Worm (Caenorhabditis elegans) whole organism, young adult: ENCODE measurements around the gene acc-3.

ENCODE experiments used
- B0261.1 ChIP-seq: sonication (generic microtip); optimal IDR thresholded peaks from 2 replicates; lab custom pipeline; 2016; ENCODE audit warnings: mild to moderate bottlenecking, missing genetic modification characterization, moderate library complexity, missing compliant biosample characterization
- B0336.3 ChIP-seq: fragments of 200-800 bp; sonication (Bioruptor generic); IDR thresholded peaks from 2 replicates; pipeline ENCODE4 v1.3.6; 2022; ENCODE audit warnings: missing genetic modification characterization, missing compliant biosample characterization
- C17E4.6 ChIP-seq: fragments of 200-800 bp; sonication (Bioruptor generic); IDR thresholded peaks from 2 replicates; pipeline ENCODE4 v1.3.6; 2022; ENCODE audit warnings: missing genetic modification reagents, missing genetic modification characterization, missing compliant biosample characterization
- F22D6.2 ChIP-seq: sonication (generic microtip); optimal IDR thresholded peaks from 2 replicates; lab custom pipeline; 2016; ENCODE audit warnings: mild to moderate bottlenecking, missing genetic modification characterization, missing compliant biosample characterization
- F39B2.1 ChIP-seq: fragments of 200-800 bp; sonication (Bioruptor generic); IDR thresholded peaks from 2 replicates; pipeline ENCODE4 v1.3.6; 2022; ENCODE audit warnings: missing genetic modification reagents, missing genetic modification characterization, missing compliant biosample characterization
- F52B5.7 ChIP-seq: sonication (generic microtip); optimal IDR thresholded peaks from 2 replicates; lab custom pipeline; 2016; ENCODE audit warnings: mild to moderate bottlenecking, missing genetic modification characterization, missing compliant biosample characterization
- K11D2.4 ChIP-seq: fragments of 200-800 bp; sonication (Bioruptor generic); IDR thresholded peaks from 2 replicates; pipeline ENCODE4 v1.3.6; 2022; ENCODE audit warnings: missing genetic modification reagents, missing genetic modification characterization, missing compliant biosample characterization
- Y53F4B.3 ChIP-seq: fragments of 200-800 bp; sonication (Bioruptor generic); IDR thresholded peaks from 2 replicates; pipeline ENCODE4 v1.3.6; 2022; ENCODE audit warnings: missing genetic modification reagents, missing genetic modification characterization, missing compliant biosample characterization
- akir-1 ChIP-seq: fragments of 200-800 bp; sonication (Bioruptor generic); optimal IDR thresholded peaks from 2 replicates; lab custom pipeline; 2018; ENCODE audit warnings: mild to moderate bottlenecking, missing genetic modification characterization, moderate library complexity, missing compliant biosample characterization
- ama-1 ChIP-seq, 3 experiments: fragments of 150-350 bp in 1 of 3; sonication (generic microtip) in 2 of 3; optimal IDR thresholded peaks; 2 replicates each; lab custom pipeline; 2014 to 2018; ENCODE audit warnings: missing biosample characterization in 2 of 3, missing genetic modification characterization in 2 of 3, missing genetic modification reagents in 2 of 3
- atf-7 ChIP-seq: sonication (generic microtip); optimal IDR thresholded peaks from 2 replicates; lab custom pipeline; 2017; ENCODE audit warnings: mild to moderate bottlenecking, missing genetic modification characterization, missing compliant biosample characterization
- attf-5 ChIP-seq: fragments of 200-800 bp; sonication (Bioruptor generic); optimal IDR thresholded peaks from 2 replicates; lab custom pipeline; 2018; ENCODE audit warnings: mild to moderate bottlenecking, missing genetic modification characterization, missing compliant biosample characterization
- bed-2 ChIP-seq: fragments of 200-800 bp; sonication (Bioruptor generic); IDR thresholded peaks from 2 replicates; pipeline ENCODE4 v1.3.6; 2022; ENCODE audit warnings: missing genetic modification reagents, missing genetic modification characterization, missing compliant biosample characterization
- cebp-1 ChIP-seq, 2 experiments: fragments of 200-800 bp in 1 of 2; sonication (Bioruptor generic) in 1 of 2; sonication (generic microtip) in 1 of 2; IDR thresholded peaks in 1 of 2; optimal IDR thresholded peaks in 1 of 2; 2 replicates each; pipeline versions ENCODE4 v1.3.6 to Lab custom; 2017 to 2022; ENCODE audit warnings: missing compliant biosample characterization in 2 of 2, missing genetic modification characterization in 2 of 2, mild to moderate bottlenecking in 1 of 2, missing genetic modification reagents in 1 of 2, moderate library complexity in 1 of 2
- cebp-2 ChIP-seq: fragments of 200-800 bp; sonication (Bioruptor generic); IDR thresholded peaks from 2 replicates; pipeline ENCODE4 v1.3.6; 2022; ENCODE audit warnings: missing genetic modification characterization, missing compliant biosample characterization
- ceh-79 ChIP-seq: sonication (generic microtip); optimal IDR thresholded peaks from 2 replicates; lab custom pipeline; 2017; ENCODE audit warnings: mild to moderate bottlenecking, missing genetic modification characterization, missing compliant biosample characterization
- dox-1 ChIP-seq: fragments of 200-800 bp; sonication (Bioruptor generic); IDR thresholded peaks from 2 replicates; pipeline ENCODE4 v1.3.6; 2022; ENCODE audit warnings: missing genetic modification reagents, missing genetic modification characterization, missing compliant biosample characterization
- dpff-1 ChIP-seq: sonication (generic microtip); optimal IDR thresholded peaks from 2 replicates; lab custom pipeline; 2017; ENCODE audit warnings: mild to moderate bottlenecking, missing genetic modification characterization, missing compliant biosample characterization
- hmg-1.2 ChIP-seq: fragments of 200-800 bp; sonication (Bioruptor generic); IDR thresholded peaks from 2 replicates; pipeline ENCODE4 v1.3.6; 2022; ENCODE audit warnings: missing genetic modification reagents, missing genetic modification characterization, missing compliant biosample characterization
- madf-8 ChIP-seq: fragments of 200-800 bp; sonication (Bioruptor generic); conservative IDR thresholded peaks from 2 replicates; pipeline ENCODE4 v1.3.6; 2022; ENCODE audit warnings: missing genetic modification reagents, missing genetic modification characterization, missing compliant biosample characterization
- mcd-1 ChIP-seq: fragments of 200-800 bp; sonication (Bioruptor generic); IDR thresholded peaks from 2 replicates; pipeline ENCODE4 v1.3.6; 2022; ENCODE audit warnings: missing genetic modification reagents, missing genetic modification characterization, missing compliant biosample characterization
- nhr-80 ChIP-seq: sonication (generic microtip); optimal IDR thresholded peaks from 2 replicates; lab custom pipeline; 2016; ENCODE audit warnings: missing genetic modification characterization, missing compliant biosample characterization
- sea-2 ChIP-seq: fragments of 200-800 bp; sonication (Bioruptor generic); IDR thresholded peaks from 2 replicates; pipeline ENCODE4 v1.3.6; 2022; ENCODE audit warnings: missing genetic modification characterization, missing compliant biosample characterization
- snpc-1.3 ChIP-seq: sonication (generic microtip); optimal IDR thresholded peaks from 2 replicates; lab custom pipeline; 2017; ENCODE audit warnings: missing genetic modification characterization, mild to moderate bottlenecking, missing compliant biosample characterization, antibody characterized with exemption, moderate library complexity, missing genotype, missing genetic modification reagents; ENCODE audit not compliant: insufficient read depth
- somi-1 ChIP-seq: fragments of 200-800 bp; sonication (Bioruptor generic); optimal IDR thresholded peaks from 2 replicates; lab custom pipeline; 2018; ENCODE audit warnings: mild to moderate bottlenecking, missing genetic modification characterization, missing compliant biosample characterization
- sptf-2 ChIP-seq: fragments of 200-800 bp; sonication (Bioruptor generic); optimal IDR thresholded peaks from 2 replicates; lab custom pipeline; 2018; ENCODE audit warnings: mild to moderate bottlenecking, missing genetic modification characterization, missing compliant biosample characterization
- tlf-1 ChIP-seq: fragments of 200-800 bp; sonication (Bioruptor generic); optimal IDR thresholded peaks from 2 replicates; lab custom pipeline; 2018; ENCODE audit warnings: mild to moderate bottlenecking, missing genetic modification characterization, missing compliant biosample characterization
- unc-62 ChIP-seq: fragments of 150-350 bp; optimal IDR thresholded peaks from 2 replicates; lab custom pipeline; 2014; ENCODE audit warnings: missing biosample characterization, missing genetic modification reagents, missing genetic modification characterization
- ztf-18 ChIP-seq: sonication (generic microtip); optimal IDR thresholded peaks from 2 replicates; lab custom pipeline; 2016; ENCODE audit warnings: missing genotype, mild to moderate bottlenecking, missing genetic modification characterization, missing compliant biosample characterization
- ztf-22 ChIP-seq: fragments of 200-800 bp; sonication (Bioruptor generic); optimal IDR thresholded peaks from 2 replicates; lab custom pipeline; 2018; ENCODE audit warnings: mild to moderate bottlenecking, missing genetic modification characterization, moderate library complexity, missing compliant biosample characterization
- ztf-3 ChIP-seq: fragments of 200-800 bp; sonication (Bioruptor generic); optimal IDR thresholded peaks from 2 replicates; lab custom pipeline; 2018; ENCODE audit warnings: mild to moderate bottlenecking, missing genetic modification characterization, missing compliant biosample characterization
- ztf-6 ChIP-seq: fragments of 200-800 bp; sonication (Bioruptor generic); IDR thresholded peaks from 2 replicates; pipeline ENCODE4 v1.3.6; 2022; ENCODE audit warnings: missing genetic modification reagents, missing genetic modification characterization, missing compliant biosample characterization

acc-3 gene

DNA sequence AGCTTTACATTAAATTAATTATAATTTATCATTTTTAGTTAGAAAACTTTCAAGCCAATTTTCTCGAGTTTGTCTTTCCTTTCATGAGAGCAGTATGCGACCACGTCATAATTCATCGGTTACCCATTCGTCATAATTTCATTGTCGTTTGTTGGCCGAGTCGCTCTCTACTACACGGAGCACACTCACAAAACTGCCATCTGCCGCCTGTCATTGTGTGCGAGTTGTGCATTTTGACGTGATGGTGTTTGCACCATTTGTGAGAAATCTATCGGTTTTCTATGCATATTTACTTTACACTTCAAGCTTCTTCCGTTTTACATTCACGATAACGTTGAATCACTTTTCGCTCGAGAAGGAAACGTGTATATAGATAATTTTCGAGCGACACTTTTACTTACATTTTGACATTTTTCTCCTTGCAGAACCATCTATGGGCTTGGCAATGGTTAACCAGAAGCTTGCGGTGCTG, 20.5 kb downstream of the acc-3 start, which contains the start of gene dhhc-10 (continued):
- peak; percentile 71 for TF ChIP-seq dox-1 (GFP tag; lab: Robert Waterston, UW)

DNA sequence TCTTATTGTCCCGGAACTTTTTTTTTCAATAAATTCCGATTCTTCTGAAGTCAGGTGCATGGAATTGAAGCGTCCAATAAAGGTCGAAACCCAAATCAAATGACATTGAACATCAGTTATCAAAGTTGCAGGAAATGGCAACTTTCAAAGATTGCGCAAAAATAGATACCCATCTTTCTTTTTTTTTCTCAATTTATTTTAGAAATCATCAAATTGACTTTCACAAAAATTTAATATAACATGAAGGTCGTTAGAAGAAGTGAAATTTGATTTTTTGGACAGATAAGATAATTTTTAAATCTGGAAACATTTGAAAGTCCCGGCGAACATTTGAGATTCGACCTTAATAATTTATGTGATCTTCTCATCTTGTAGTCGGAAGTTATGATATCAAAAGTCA, 21.6 kb downstream of the acc-3 start:
- TF ChIP-seq Y53F4B.3 (GFP tag; lab: Robert Waterston, UW), result no peak
- no peak for TF ChIP-seq F52B5.7 (tag; lab: Kevin White, UChicago)
- no peak for TF ChIP-seq hmg-1.2 (GFP tag; lab: Robert Waterston, UW)
- no peak for TF ChIP-seq F22D6.2
- no peak for TF ChIP-seq ama-1 (optimal IDR thresholded peaks at IDR 0.05; lab: Kevin White, UChicago)
- TF ChIP-seq ama-1 (GFP tag; optimal IDR thresholded peaks at IDR 0.05; lab: Kevin White, UChicago), result no peak
- TF ChIP-seq tlf-1 (GFP tag; lab: Kevin White, UChicago), result no peak

DNA sequence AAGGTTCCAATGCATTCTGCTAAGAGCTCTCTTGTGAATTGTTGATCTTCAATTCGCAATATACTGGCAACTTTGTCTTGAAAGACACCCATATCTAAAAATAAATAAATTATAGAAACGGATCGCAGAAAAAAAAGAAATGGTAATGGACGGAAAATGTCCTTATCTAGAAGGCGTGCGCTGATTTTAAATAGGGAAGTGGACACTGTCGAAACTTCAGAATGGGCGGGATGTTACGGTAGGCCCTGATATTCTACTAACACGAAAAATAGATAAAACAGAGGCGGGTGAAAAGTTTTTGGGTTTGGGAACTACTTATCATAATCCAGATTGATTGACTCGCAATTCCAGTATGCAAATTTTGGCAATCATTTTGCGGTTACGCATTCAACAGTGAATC, 22.4 kb downstream of the acc-3 start, which contains the start of gene aqp-8:
Gene aqp-8 (minus strand): TSS at position 101 of the 400 bp plus-strand sequence.
- TF ChIP-seq madf-8 (GFP tag; lab: Robert Waterston, UW), result no peak
- no peak for TF ChIP-seq sptf-2 (GFP tag; lab: Kevin White, UChicago)
- no peak for TF ChIP-seq F22D6.2
- no peak for TF ChIP-seq bed-2 (GFP tag; lab: Robert Waterston, UW)
- TF ChIP-seq F39B2.1 (GFP tag; lab: Robert Waterston, UW), result no peak
- TF ChIP-seq dpff-1 (tag; lab: Kevin White, UChicago), result no peak
- TF ChIP-seq tlf-1 (GFP tag; lab: Kevin White, UChicago), result no peak
- no peak for TF ChIP-seq cebp-2
- no peak for TF ChIP-seq attf-5 (GFP tag; lab: Kevin White, UChicago)
- TF ChIP-seq B0336.3 (GFP tag; lab: Robert Waterston, UW), result no peak
- TF ChIP-seq sea-2 (GFP tag; lab: Robert Waterston, UW), result no peak
- TF ChIP-seq snpc-1.3 (tag; lab: Kevin White, UChicago), result no peak
- TF ChIP-seq C17E4.6 (GFP tag; lab: Robert Waterston, UW), result no peak
- no peak for TF ChIP-seq mcd-1
- no peak for TF ChIP-seq ztf-3
- no peak for TF ChIP-seq unc-62 (GFP tag; lab: Kevin White, UChicago)
- TF ChIP-seq K11D2.4 (GFP tag; lab: Robert Waterston, UW), result no peak
- TF ChIP-seq B0261.1 (tag; lab: Kevin White, UChicago), result no peak
- no peak for TF ChIP-seq somi-1
- TF ChIP-seq, all 124 proteins: peak for 0

ce11 chrX:4700083-4700482, 27.2 kb downstream of the acc-3 start:
- TF ChIP-seq atf-7 (tag; lab: Kevin White, UChicago) (peak; percentile 31), unc-62 (GFP tag; lab: Kevin White, UChicago) (peak; percentile 75), ztf-18 (tag; lab: Kevin White, UChicago) (no peak), akir-1 (GFP tag; lab: Kevin White, UChicago) (no peak), nhr-80 (peak; percentile 98), B0336.3 (GFP tag; lab: Robert Waterston, UW) (peak; percentile 14; the same call in 1 of the 2 replicates), cebp-2 (no peak), ztf-22 (GFP tag; lab: Kevin White, UChicago) (peak; percentile 4), ztf-6 (GFP tag; lab: Robert Waterston, UW) (no peak), cebp-1 (GFP tag; IDR thresholded peaks at IDR 0.05; lab: Robert Waterston, UW) (no peak), cebp-1 (tag; optimal IDR thresholded peaks at IDR 0.05; lab: Kevin White, UChicago) (peak; percentile 37), ceh-79 (no peak)
